Worm (Caenorhabditis elegans): ENCODE measurements around the gene C39B10.7.

ce11 chrX:10499590-10499989 lies 22.9 kb downstream of the C39B10.7 start, which contains the start of gene vab-3:
- TF ChIP-seq ama-1 (optimal IDR thresholded peaks at IDR 0.05) (no peak), mxl-2 (GFP tag; conservative IDR thresholded peaks at IDR 0.05) (no peak), lin-39 (tag; optimal IDR thresholded peaks at IDR 0.05) (no peak), lin-38 (GFP tag; IDR thresholded peaks at IDR 0.05) (no peak), aly-2 (tag; optimal IDR thresholded peaks at IDR 0.05) (no peak), snpc-4 (tag; optimal IDR thresholded peaks at IDR 0.05) (no peak), unc-39 (tag; optimal IDR thresholded peaks at IDR 0.05) (no peak), rbr-2 (tag; optimal IDR thresholded peaks at IDR 0.05) (no peak), gei-8 (GFP tag; optimal IDR thresholded peaks at IDR 0.05) (no peak), nhr-77 (tag; optimal IDR thresholded peaks at IDR 0.05) (no peak), unc-130 (GFP tag; optimal IDR thresholded peaks at IDR 0.05) (no peak), php-3 (GFP tag; IDR thresholded peaks at IDR 0.05) (no peak)
